Worm (Caenorhabditis elegans): ENCODE data around the gene W04G3.7.

ce11 chrX:11034430-11035117, 50.5 kb downstream of the W04G3.7 start:
- TF ChIP-seq nhr-11 (tag; optimal IDR thresholded peaks at IDR 0.05) = peak; percentile 1
- TF ChIP-seq sea-2 (GFP tag; optimal IDR thresholded peaks at IDR 0.05) = no peak
- TF ChIP-seq ztf-4 (tag; optimal IDR thresholded peaks at IDR 0.05) = no peak
- TF ChIP-seq pha-4 (tag; optimal IDR thresholded peaks at IDR 0.05) = peak; percentile 69
- TF ChIP-seq nfya-1 (tag; optimal IDR thresholded peaks at IDR 0.05; ENCODE audit: insufficient read depth) = peak; percentile 69
- TF ChIP-seq elt-2 (tag; optimal IDR thresholded peaks at IDR 0.05) = peak; percentile 42
